Fruit fly (Drosophila melanogaster) whole organism, embryonic: ENCODE results near the gene Irbp18.

Experiments used
- Ada2b ChIP-seq: fragments of 200-800 bp; sonication (Bioruptor generic); IDR thresholded peaks from 2 replicates; pipeline ENCODE4 v1.3.6; 2022; ENCODE audit warnings: missing biosample characterization, missing genetic modification characterization
- Adf1 ChIP-seq: fragments of 200-800 bp; sonication (Bioruptor generic); IDR thresholded peaks from 2 replicates; pipeline ENCODE4 v1.3.6; 2022; ENCODE audit warnings: missing biosample characterization, missing genetic modification characterization
- Atf3 ChIP-seq: fragments of 200-800 bp; sonication (Bioruptor generic); optimal IDR thresholded peaks from 3 replicates; lab custom pipeline; 2016; ENCODE audit warnings: missing biosample characterization, missing genetic modification characterization
- Atf6 ChIP-seq: fragments of 200-800 bp; sonication (Bioruptor generic); IDR thresholded peaks from 2 replicates; pipeline ENCODE4 v1.3.6; 2022; ENCODE audit warnings: missing biosample characterization, missing genetic modification characterization
- Awh ChIP-seq: fragments of 200-800 bp; sonication (Bioruptor generic); IDR thresholded peaks from 2 replicates; pipeline ENCODE4, ENCODE4 v1.3.6; 2022; ENCODE audit warnings: missing biosample characterization, missing genetic modification characterization
- BtbVII ChIP-seq: fragments of 200-800 bp; sonication (Bioruptor generic); optimal IDR thresholded peaks from 3 replicates; lab custom pipeline; 2017; ENCODE audit warnings: missing biosample characterization, mild to moderate bottlenecking, missing genetic modification characterization
- CG10267 ChIP-seq: fragments of 200-800 bp; sonication (Bioruptor generic); optimal IDR thresholded peaks from 2 replicates; lab custom pipeline; 2018; ENCODE audit warnings: missing biosample characterization, mild to moderate bottlenecking, missing genetic modification characterization, moderate library complexity
- CG10321 ChIP-seq: fragments of 200-800 bp; sonication (Bioruptor generic); IDR thresholded peaks from 2 replicates; pipeline ENCODE4 v1.3.6; 2022; ENCODE audit warnings: missing biosample characterization, missing genetic modification characterization
- CG10543 ChIP-seq: fragments of 200-800 bp; sonication (Bioruptor generic); optimal IDR thresholded peaks from 3 replicates; lab custom pipeline; 2017; ENCODE audit warnings: missing biosample characterization, mild to moderate bottlenecking, missing genetic modification characterization, moderate library complexity
- CG12236 ChIP-seq: fragments of 200-800 bp; sonication (Bioruptor generic); optimal IDR thresholded peaks from 2 replicates; lab custom pipeline; 2016; ENCODE audit warnings: missing biosample characterization, missing genetic modification characterization
- CG13123 ChIP-seq: fragments of 200-800 bp; sonication (Bioruptor generic); optimal IDR thresholded peaks from 2 replicates; lab custom pipeline; 2016; ENCODE audit warnings: missing biosample characterization, missing genetic modification characterization
- CG13296 ChIP-seq: fragments of 200-800 bp; sonication (Bioruptor generic); optimal IDR thresholded peaks from 3 replicates; lab custom pipeline; 2018; ENCODE audit warnings: missing biosample characterization, mild to moderate bottlenecking, missing genetic modification characterization
- CG13624 ChIP-seq: fragments of 200-800 bp; sonication (Bioruptor generic); optimal IDR thresholded peaks from 2 replicates; lab custom pipeline; 2016; ENCODE audit warnings: missing biosample characterization, missing genetic modification characterization
- CG15601 ChIP-seq: fragments of 200-800 bp; sonication (Bioruptor generic); optimal IDR thresholded peaks from 3 replicates; lab custom pipeline; 2019; ENCODE audit warnings: missing biosample characterization, mild to moderate bottlenecking, missing genetic modification characterization, moderate library complexity
- CG17802 ChIP-seq: fragments of 200-800 bp; sonication (Bioruptor generic); optimal IDR thresholded peaks from 2 replicates; lab custom pipeline; 2018; ENCODE audit warnings: missing biosample characterization, mild to moderate bottlenecking, missing genetic modification characterization, moderate library complexity
- CG3847 ChIP-seq: fragments of 200-800 bp; sonication (Bioruptor generic); IDR thresholded peaks from 2 replicates; pipeline ENCODE4 v1.3.6; 2022; ENCODE audit warnings: missing biosample characterization, missing genetic modification characterization
- CG42726 ChIP-seq: fragments of 200-800 bp; sonication (Bioruptor generic); IDR thresholded peaks from 2 replicates; pipeline ENCODE4 v1.3.6; 2022; ENCODE audit warnings: missing biosample characterization, missing genetic modification characterization; ENCODE audit not compliant: partially characterized antibody
- CG7556 ChIP-seq: fragments of 200-800 bp; sonication (Bioruptor generic); optimal IDR thresholded peaks from 2 replicates; lab custom pipeline; 2017; ENCODE audit warnings: missing biosample characterization, mild to moderate bottlenecking, missing genetic modification characterization
- CG9437 ChIP-seq: fragments of 200-800 bp; sonication (Bioruptor generic); optimal IDR thresholded peaks from 2 replicates; lab custom pipeline; 2018; ENCODE audit warnings: missing biosample characterization, mild to moderate bottlenecking, missing genetic modification characterization
- D ChIP-seq, 2 experiments: fragments of 200-800 bp in 1 of 2; fragments of >200 bp in 1 of 2; sonication (Bioruptor generic) in 1 of 2; optimal IDR thresholded peaks; 2 replicates in 1 of 2; 3 replicates in 1 of 2; lab custom pipeline; 2017; ENCODE audit warnings: mild to moderate bottlenecking in 1 of 2, missing biosample characterization in 1 of 2, missing genetic modification characterization in 1 of 2, missing genetic modification reagents in 1 of 2
- Deaf1 ChIP-seq: fragments of 200-800 bp; optimal IDR thresholded peaks from 3 replicates; lab custom pipeline; 2019; ENCODE audit warnings: missing biosample characterization, mild to moderate bottlenecking, missing genetic modification characterization, moderate library complexity
- Doc3 ChIP-seq: fragments of 200-800 bp; sonication (Bioruptor generic); IDR thresholded peaks from 3 replicates; pipeline ENCODE4 v1.3.6; 2022; ENCODE audit warnings: missing biosample characterization, missing genetic modification characterization; ENCODE audit not compliant: partially characterized antibody
- Fer2 ChIP-seq: fragments of 200-800 bp; sonication (Bioruptor generic); optimal IDR thresholded peaks from 2 replicates; lab custom pipeline; 2018; ENCODE audit warnings: missing biosample characterization, mild to moderate bottlenecking, missing genetic modification characterization, moderate library complexity
- Gsc ChIP-seq: fragments of 200-800 bp; sonication (Bioruptor generic); IDR thresholded peaks from 2 replicates; pipeline ENCODE4 v1.3.6; 2022; ENCODE audit warnings: missing biosample characterization, missing genetic modification characterization
- HLH3B ChIP-seq: fragments of 200-800 bp; sonication (Bioruptor generic); IDR thresholded peaks from 2 replicates; pipeline ENCODE4 v1.3.6; 2022; ENCODE audit warnings: missing biosample characterization, missing genetic modification characterization
- Lim3 ChIP-seq: fragments of 200-800 bp; sonication (Bioruptor generic); IDR thresholded peaks from 2 replicates; pipeline ENCODE4 v1.3.6; 2022; ENCODE audit warnings: missing biosample characterization, missing genetic modification characterization
- Max ChIP-seq: fragments of 200-800 bp; sonication (Bioruptor generic); optimal IDR thresholded peaks from 2 replicates; lab custom pipeline; 2016; ENCODE audit warnings: missing biosample characterization, mild to moderate bottlenecking, missing genetic modification characterization
- Nf-YC ChIP-seq: fragments of 200-800 bp; optimal IDR thresholded peaks from 3 replicates; lab custom pipeline; 2019; ENCODE audit warnings: missing biosample characterization, mild to moderate bottlenecking, missing genetic modification characterization, moderate library complexity
- Oaz ChIP-seq: fragments of 200-800 bp; sonication (Bioruptor generic); IDR thresholded peaks from 2 replicates; pipeline ENCODE4 v1.3.6; 2022; ENCODE audit warnings: missing biosample characterization, missing genetic modification characterization
- Ptx1 ChIP-seq: fragments of 200-800 bp; sonication (Bioruptor generic); IDR thresholded peaks from 2 replicates; pipeline ENCODE4 v1.3.6; 2022; ENCODE audit warnings: missing biosample characterization, missing genetic modification characterization
- Six4 ChIP-seq: fragments of 200-800 bp; sonication (Bioruptor generic); optimal IDR thresholded peaks from 2 replicates; lab custom pipeline; 2016; ENCODE audit warnings: missing biosample characterization, missing genetic modification characterization
- amos ChIP-seq: fragments of 200-800 bp; sonication (Bioruptor generic); IDR thresholded peaks from 2 replicates; pipeline ENCODE4 v1.3.6; 2022; ENCODE audit warnings: missing biosample characterization, missing genetic modification characterization; ENCODE audit not compliant: partially characterized antibody
- ato ChIP-seq: fragments of 200-800 bp; sonication (Bioruptor generic); IDR thresholded peaks from 2 replicates; pipeline ENCODE4 v1.3.6; 2022; ENCODE audit warnings: missing biosample characterization, missing genetic modification characterization; ENCODE audit not compliant: partially characterized antibody
- cg ChIP-seq: fragments of 200-800 bp; sonication (Bioruptor generic); optimal IDR thresholded peaks from 3 replicates; lab custom pipeline; 2019; ENCODE audit warnings: missing biosample characterization, mild to moderate bottlenecking, missing genetic modification characterization, moderate library complexity
- dm ChIP-seq: fragments of 200-800 bp; sonication (Bioruptor generic); optimal IDR thresholded peaks from 3 replicates; lab custom pipeline; 2016; ENCODE audit warnings: missing biosample characterization, missing genetic modification characterization
- dmrt11E ChIP-seq: fragments of 200-800 bp; sonication (Bioruptor generic); optimal IDR thresholded peaks from 3 replicates; lab custom pipeline; 2018; ENCODE audit warnings: missing biosample characterization, mild to moderate bottlenecking, missing genetic modification characterization, moderate library complexity
- fd64A ChIP-seq: fragments of 200-800 bp; sonication (Bioruptor generic); optimal IDR thresholded peaks from 3 replicates; lab custom pipeline; 2018; ENCODE audit warnings: missing biosample characterization, mild to moderate bottlenecking, missing genetic modification characterization
- fd96Cb ChIP-seq: fragments of 200-800 bp; sonication (Bioruptor generic); optimal IDR thresholded peaks from 2 replicates; lab custom pipeline; 2018; ENCODE audit warnings: missing biosample characterization, mild to moderate bottlenecking, missing genetic modification characterization, moderate library complexity
- ham ChIP-seq: fragments of 200-800 bp; sonication (Bioruptor generic); IDR thresholded peaks from 2 replicates; pipeline ENCODE4 v1.3.6; 2022; ENCODE audit warnings: missing biosample characterization, missing genetic modification characterization
- oc ChIP-seq: fragments of 200-800 bp; sonication (Bioruptor generic); optimal IDR thresholded peaks from 2 replicates; lab custom pipeline; 2018; ENCODE audit warnings: missing biosample characterization, mild to moderate bottlenecking, missing genetic modification characterization, moderate library complexity
- org-1 ChIP-seq: fragments of 200-800 bp; sonication (Bioruptor generic); optimal IDR thresholded peaks from 2 replicates; lab custom pipeline; 2017; ENCODE audit warnings: missing biosample characterization, missing genetic modification characterization
- pnt ChIP-seq: fragments of 200-800 bp; sonication (Bioruptor generic); optimal IDR thresholded peaks from 3 replicates; lab custom pipeline; 2016; ENCODE audit warnings: missing biosample characterization, missing genetic modification characterization
- shn ChIP-seq: fragments of 200-800 bp; sonication (Bioruptor generic); optimal IDR thresholded peaks from 3 replicates; lab custom pipeline; 2016; ENCODE audit warnings: missing biosample characterization, missing genetic modification characterization
- trem ChIP-seq: fragments of 200-800 bp; optimal IDR thresholded peaks from 3 replicates; lab custom pipeline; 2019; ENCODE audit warnings: missing biosample characterization, mild to moderate bottlenecking, missing genetic modification characterization, moderate library complexity
- trh ChIP-seq: fragments of 200-800 bp; sonication (Bioruptor generic); optimal IDR thresholded peaks from 2 replicates; lab custom pipeline; 2016; ENCODE audit warnings: missing biosample characterization, missing genetic modification characterization
- vnd ChIP-seq: fragments of 200-800 bp; sonication (Bioruptor generic); IDR thresholded peaks from 3 replicates; pipeline ENCODE4 v1.3.6; 2022; ENCODE audit warnings: missing biosample characterization, missing genetic modification characterization; ENCODE audit not compliant: partially characterized antibody
- wek ChIP-seq: fragments of 200-800 bp; sonication (Bioruptor generic); optimal IDR thresholded peaks from 3 replicates; lab custom pipeline; 2018; ENCODE audit warnings: missing biosample characterization, mild to moderate bottlenecking, missing genetic modification characterization, moderate library complexity
- wor ChIP-seq: fragments of 200-800 bp; sonication (Bioruptor generic); IDR thresholded peaks from 2 replicates; pipeline ENCODE4 v1.3.6; 2022; ENCODE audit warnings: missing biosample characterization, missing genetic modification characterization
- z ChIP-seq: fragments of 200-800 bp; sonication (Bioruptor generic); IDR thresholded peaks from 3 replicates; pipeline ENCODE4 v1.3.6; 2022; ENCODE audit warnings: missing biosample characterization, missing genetic modification characterization

Gene Irbp18

DNA sequence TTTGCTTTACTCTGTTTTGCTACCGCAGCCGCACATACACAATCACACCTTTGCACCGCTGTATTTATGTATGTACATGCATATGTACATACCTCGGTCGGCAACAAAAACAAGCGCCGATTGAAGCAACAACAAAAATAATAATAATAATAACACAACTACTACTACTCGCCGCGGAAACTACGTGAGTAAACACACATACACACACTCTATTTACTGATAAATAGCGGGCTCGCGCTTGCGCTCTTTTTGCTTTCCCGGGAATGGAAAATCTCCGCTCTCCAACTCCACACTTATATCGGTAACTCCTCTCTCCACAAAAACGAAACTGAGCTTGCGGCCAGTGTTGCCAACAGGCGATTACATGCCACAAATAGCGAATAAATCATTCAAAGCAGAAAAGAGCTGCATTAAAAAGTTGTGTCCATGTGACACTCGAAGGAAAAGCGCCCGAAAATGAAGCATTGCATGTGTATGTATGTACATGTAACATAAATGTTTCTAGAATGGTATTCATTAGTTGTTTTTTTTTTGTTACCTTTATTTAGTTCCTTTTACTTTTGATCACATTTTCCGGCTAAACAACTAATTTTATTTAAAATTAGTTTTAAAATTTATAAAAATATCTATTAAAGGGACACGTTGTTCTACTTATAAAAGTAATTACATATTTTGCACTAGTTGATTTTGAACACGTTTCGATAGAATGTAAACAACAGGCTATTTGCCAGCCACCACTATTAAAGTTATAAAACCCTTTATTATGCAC is 20.8 kb upstream of the Irbp18 start (continued):
- TF ChIP-seq ato (GFP tag; lab: Robert Waterston, UW) (no peak), Fer2 (peak; percentile 51), Deaf1 (tag; lab: Kevin White, UChicago) (peak; percentile 65), trem (tag; lab: Kevin White, UChicago) (no peak), dm (GFP tag; lab: Kevin White, UChicago) (peak; percentile 62), CG13296 (peak; percentile 83), fd96Cb (tag; lab: Kevin White, UChicago) (no peak), Gsc (GFP tag; lab: Robert Waterston, UW) (no peak), dmrt11E (peak; percentile 44), trh (GFP tag; lab: Kevin White, UChicago) (peak; percentile 19), CG3847 (peak; percentile 54), wek (GFP tag; lab: Kevin White, UChicago) (peak; percentile 87), CG10267 (tag; lab: Kevin White, UChicago) (peak; percentile 25), Atf6 (peak; percentile 81), Ada2b (GFP tag; lab: Robert Waterston, UW) (no peak), CG15601 (tag; lab: Kevin White, UChicago) (peak; percentile 91), Oaz (GFP tag; lab: Robert Waterston, UW) (no peak), CG12236 (peak; percentile 83), Awh (GFP tag; lab: Robert Waterston, UW) (peak; percentile 67; the same call in 1 of the 2 replicates), Six4 (GFP tag; lab: Kevin White, UChicago) (no peak), CG17802 (no peak), D (optimal IDR thresholded peaks at IDR 0.05; lab: Kevin White, UChicago) (no peak), D (GFP tag; optimal IDR thresholded peaks at IDR 0.05; lab: Kevin White, UChicago) (peak; percentile 61), CG13624 (GFP tag; lab: Kevin White, UChicago) (peak; percentile 37), CG9437 (GFP tag; lab: Kevin White, UChicago) (no peak), CG10543 (GFP tag; lab: Kevin White, UChicago) (peak; percentile 98), Ptx1 (GFP tag; lab: Robert Waterston, UW) (no peak), CG42726 (GFP tag; lab: Robert Waterston, UW) (no peak), BtbVII (GFP tag; lab: Kevin White, UChicago) (peak; percentile 73), wor (GFP tag; lab: Robert Waterston, UW) (no peak), oc (tag; lab: Kevin White, UChicago) (no peak), CG10321 (GFP tag; lab: Robert Waterston, UW) (no peak), Lim3 (GFP tag; lab: Robert Waterston, UW) (no peak), CG13123 (GFP tag; lab: Kevin White, UChicago) (peak; percentile 68), org-1 (GFP tag; lab: Kevin White, UChicago) (peak; percentile 75), Doc3 (GFP tag; lab: Robert Waterston, UW) (peak; percentile 43; the same call in 1 of the 3 replicates), HLH3B (GFP tag; lab: Robert Waterston, UW) (peak; percentile 33; the same call in 1 of the 2 replicates), Atf3 (GFP tag; lab: Kevin White, UChicago) (peak; percentile 42), z (GFP tag; lab: Robert Waterston, UW) (no peak), cg (peak; percentile 99), fd64A (GFP tag; lab: Kevin White, UChicago) (peak; percentile 93), ham (GFP tag; lab: Robert Waterston, UW) (no peak), shn (GFP tag; lab: Kevin White, UChicago) (peak; percentile 58), CG7556 (GFP tag; lab: Kevin White, UChicago) (peak; percentile 41), vnd (GFP tag; lab: Robert Waterston, UW) (no peak), Adf1 (peak; percentile 77), Nf-YC (peak; percentile 24), pnt (GFP tag; lab: Kevin White, UChicago) (peak; percentile 48), Max (peak; percentile 49), amos (GFP tag; lab: Robert Waterston, UW) (no peak; the same call in 1 of the 2 replicates)
